In genomic region chrIII:869869-870268, ce11 we compare ENCODE assay signal across 3 worm cellular contexts.
A peak's percentile ranks its signal among the peaks of the same experiment; 100 is the strongest.
TF ChIP-seq lines count a peak whose summit lies in the region.

T24C4.2 (minus strand) TSS chrIII:869969.

TF ChIP-seq in whole organism, early embryonic, 17 proteins besides CTCF, POLR2A, EP300 and RAD21:
- peak; percentile 36 for TF ChIP-seq hmg-4 (GFP tag; optimal IDR thresholded peaks at IDR 0.05; lab: Kevin White, UChicago)
- no peak for TF ChIP-seq ceh-36 (tag; optimal IDR thresholded peaks at IDR 0.05; lab: Kevin White, UChicago)
TF ChIP-seq in whole organism, early embryonic: peak in this region for 1.

TF ChIP-seq in whole organism, midembryonic, 9 proteins besides CTCF, POLR2A, EP300 and RAD21:
- TF ChIP-seq T22C8.4 (GFP tag; IDR thresholded peaks at IDR 0.05; lab: Robert Waterston, UW): 0 out of 2 replicates have a peak, but pooled peaks have one; percentile 19
- TF ChIP-seq tab-1 (GFP tag; IDR thresholded peaks at IDR 0.05; lab: Robert Waterston, UW): no peak

TF ChIP-seq in whole organism, mixed stage, embryonic, 35 proteins besides CTCF, POLR2A, EP300 and RAD21:
- TF ChIP-seq unc-39 (tag; optimal IDR thresholded peaks at IDR 0.05; lab: Kevin White, UChicago): no peak
- peak; percentile 22 for TF ChIP-seq lin-32 (GFP tag; optimal IDR thresholded peaks at IDR 0.05; lab: Kevin White, UChicago)
- TF ChIP-seq ceh-39 (tag; optimal IDR thresholded peaks at IDR 0.05; lab: Kevin White, UChicago): peak; percentile 47
- peak; percentile 20 for TF ChIP-seq cnd-1 (tag; optimal IDR thresholded peaks at IDR 0.05; lab: Kevin White, UChicago)
- peak; percentile 42 for TF ChIP-seq zip-8 (tag; optimal IDR thresholded peaks at IDR 0.05; lab: Kevin White, UChicago)
